Worm (Caenorhabditis elegans) whole organism, L2 larva: Measurements from ENCODE around the gene C23G10.5.

ENCODE experiments used
- C34F6.9 ChIP-seq: fragments of 150-350 bp; optimal IDR thresholded peaks from 2 replicates; lab custom pipeline; 2014; ENCODE audit warnings: missing biosample characterization, missing genetic modification characterization
- F13H6.1 ChIP-seq: sonication (generic microtip); optimal IDR thresholded peaks from 2 replicates; lab custom pipeline; 2016; ENCODE audit warnings: missing genetic modification characterization, missing compliant biosample characterization
- R02D3.7 ChIP-seq: fragments of 150-350 bp; optimal IDR thresholded peaks from 2 replicates; lab custom pipeline; 2014; ENCODE audit warnings: missing biosample characterization, missing genetic modification characterization
- Y55F3AM.14 ChIP-seq: fragments of 200-800 bp; sonication (Bioruptor generic); optimal IDR thresholded peaks from 2 replicates; lab custom pipeline; 2018; ENCODE audit warnings: mild to moderate bottlenecking, missing genetic modification characterization, missing compliant biosample characterization
- ZK546.5 ChIP-seq: sonication (generic microtip); optimal IDR thresholded peaks from 2 replicates; lab custom pipeline; 2017; ENCODE audit warnings: missing biosample characterization, missing genetic modification characterization
- alr-1 ChIP-seq: fragments of 150-350 bp; optimal IDR thresholded peaks from 2 replicates; lab custom pipeline; 2014; ENCODE audit warnings: missing biosample characterization, missing genetic modification characterization
- aly-2 ChIP-seq: fragments of 150-350 bp; optimal IDR thresholded peaks from 2 replicates; lab custom pipeline; 2014; ENCODE audit warnings: missing biosample characterization, missing genetic modification characterization
- ama-1 ChIP-seq: fragments of 150-350 bp; optimal IDR thresholded peaks from 2 replicates; lab custom pipeline; 2018; ENCODE audit warnings: inconsistent platforms
- blmp-1 ChIP-seq: sonication (generic microtip); optimal IDR thresholded peaks from 2 replicates; lab custom pipeline; 2017; ENCODE audit warnings: missing genetic modification characterization, mild to moderate bottlenecking, missing compliant biosample characterization, antibody characterized with exemption, moderate library complexity; ENCODE audit not compliant: insufficient read depth
- ceh-16 ChIP-seq: fragments of 150-350 bp; optimal IDR thresholded peaks from 2 replicates; lab custom pipeline; 2014; ENCODE audit warnings: missing biosample characterization, missing genetic modification characterization
- ceh-82 ChIP-seq: fragments of 150-350 bp; optimal IDR thresholded peaks from 2 replicates; lab custom pipeline; 2014; ENCODE audit warnings: missing biosample characterization, missing genetic modification characterization
- crh-2 ChIP-seq: sonication (generic microtip); optimal IDR thresholded peaks from 2 replicates; lab custom pipeline; 2017; ENCODE audit warnings: missing biosample characterization, missing genetic modification characterization
- dmd-4 ChIP-seq: sonication (generic microtip); optimal IDR thresholded peaks from 2 replicates; lab custom pipeline; 2017; ENCODE audit warnings: missing biosample characterization, missing genetic modification characterization
- egl-27 ChIP-seq: sonication (generic microtip); optimal IDR thresholded peaks from 3 replicates; lab custom pipeline; 2017; ENCODE audit warnings: missing biosample characterization, missing genetic modification reagents, missing genetic modification characterization
- elt-1 ChIP-seq: fragments of 150-350 bp; optimal IDR thresholded peaks from 2 replicates; lab custom pipeline; 2014; ENCODE audit warnings: missing biosample characterization, missing genetic modification characterization
- elt-3 ChIP-seq: sonication (generic microtip); optimal IDR thresholded peaks from 2 replicates; lab custom pipeline; 2017; ENCODE audit warnings: missing biosample characterization, missing genetic modification characterization
- fos-1 ChIP-seq: fragments of 150-350 bp; optimal IDR thresholded peaks from 2 replicates; lab custom pipeline; 2014; ENCODE audit warnings: missing biosample characterization, missing genetic modification characterization
- gmeb-1 ChIP-seq: fragments of 150-350 bp; optimal IDR thresholded peaks from 2 replicates; lab custom pipeline; 2014; ENCODE audit warnings: missing biosample characterization, missing genetic modification characterization
- lin-11 ChIP-seq: fragments of 150-350 bp; sonication (generic microtip); optimal IDR thresholded peaks from 2 replicates; lab custom pipeline; 2014; ENCODE audit warnings: missing biosample characterization, missing genetic modification characterization, inconsistent platforms, mixed read lengths
- lin-13 ChIP-seq: fragments of 150-350 bp; optimal IDR thresholded peaks from 2 replicates; lab custom pipeline; 2014; ENCODE audit warnings: missing biosample characterization, missing genetic modification reagents, missing genetic modification characterization
- lin-39 ChIP-seq: fragments of 150-350 bp; optimal IDR thresholded peaks from 2 replicates; lab custom pipeline; 2014; ENCODE audit warnings: missing biosample characterization, missing genetic modification reagents, missing genetic modification characterization
- lsy-2 ChIP-seq, 2 experiments: fragments of 150-350 bp in 1 of 2; sonication (generic microtip) in 1 of 2; optimal IDR thresholded peaks; 2 replicates each; lab custom pipeline; 2014 to 2017; ENCODE audit warnings: missing biosample characterization in 2 of 2, missing genetic modification characterization in 2 of 2
- mab-5 ChIP-seq: fragments of 150-350 bp; optimal IDR thresholded peaks from 2 replicates; lab custom pipeline; 2014; ENCODE audit warnings: missing biosample characterization, missing genetic modification characterization
- mbf-1 ChIP-seq: sonication (generic microtip); optimal IDR thresholded peaks from 2 replicates; lab custom pipeline; 2017; ENCODE audit warnings: missing biosample characterization, missing genetic modification characterization
- mdl-1 ChIP-seq, 2 experiments: fragments of 150-350 bp in 1 of 2; sonication (generic microtip) in 1 of 2; optimal IDR thresholded peaks; 2 replicates each; lab custom pipeline; 2017; ENCODE audit warnings: missing biosample characterization in 2 of 2, missing genetic modification characterization in 2 of 2
- nhr-10 ChIP-seq: sonication (generic microtip); optimal IDR thresholded peaks from 2 replicates; lab custom pipeline; 2017; ENCODE audit warnings: missing biosample characterization, missing genetic modification characterization
- nhr-11 ChIP-seq: fragments of 150-350 bp; optimal IDR thresholded peaks from 2 replicates; lab custom pipeline; 2014; ENCODE audit warnings: missing biosample characterization, missing genetic modification characterization
- nhr-12 ChIP-seq: fragments of 150-350 bp; optimal IDR thresholded peaks from 2 replicates; lab custom pipeline; 2014; ENCODE audit warnings: missing biosample characterization, missing genetic modification characterization
- nhr-129 ChIP-seq: fragments of 150-350 bp; optimal IDR thresholded peaks from 2 replicates; lab custom pipeline; 2014; ENCODE audit warnings: missing biosample characterization, missing genetic modification characterization
- nhr-21 ChIP-seq: fragments of 150-350 bp; optimal IDR thresholded peaks from 2 replicates; lab custom pipeline; 2014; ENCODE audit warnings: missing biosample characterization, missing genetic modification characterization
- nhr-23 ChIP-seq: fragments of 150-350 bp; optimal IDR thresholded peaks from 2 replicates; lab custom pipeline; 2014; ENCODE audit warnings: missing biosample characterization, missing genetic modification reagents, missing genetic modification characterization
- nhr-237 ChIP-seq: fragments of 150-350 bp; optimal IDR thresholded peaks from 2 replicates; lab custom pipeline; 2014; ENCODE audit warnings: missing biosample characterization, missing genetic modification characterization
- nhr-25 ChIP-seq: fragments of 150-350 bp; sonication (generic microtip); optimal IDR thresholded peaks from 3 replicates; lab custom pipeline; 2014; ENCODE audit warnings: missing biosample characterization, missing genetic modification characterization
- nhr-6 ChIP-seq: fragments of 150-350 bp; optimal IDR thresholded peaks from 2 replicates; lab custom pipeline; 2014; ENCODE audit warnings: missing biosample characterization, missing genetic modification characterization
- nhr-77 ChIP-seq: fragments of 150-350 bp; optimal IDR thresholded peaks from 2 replicates; lab custom pipeline; 2014; ENCODE audit warnings: missing biosample characterization, missing genetic modification characterization
- peb-1 ChIP-seq: fragments of 150-350 bp; optimal IDR thresholded peaks from 2 replicates; lab custom pipeline; 2014; ENCODE audit warnings: missing biosample characterization, missing genetic modification characterization
- sem-4 ChIP-seq: fragments of 150-350 bp; optimal IDR thresholded peaks from 2 replicates; lab custom pipeline; 2014; ENCODE audit warnings: missing biosample characterization, missing genetic modification reagents, missing genetic modification characterization
- skn-1 ChIP-seq: sonication (generic microtip); optimal IDR thresholded peaks from 2 replicates; lab custom pipeline; 2017; ENCODE audit warnings: missing biosample characterization, missing genetic modification characterization
- sma-3 ChIP-seq: sonication (generic microtip); optimal IDR thresholded peaks from 2 replicates; lab custom pipeline; 2016; ENCODE audit warnings: missing genetic modification reagents, missing genetic modification characterization, missing compliant biosample characterization
- sma-9 ChIP-seq, 2 experiments: fragments of 150-350 bp in 1 of 2; sonication (generic microtip) in 1 of 2; optimal IDR thresholded peaks; 2 replicates each; lab custom pipeline; 2014 to 2016; ENCODE audit warnings: missing genetic modification characterization in 2 of 2, mild to moderate bottlenecking in 1 of 2, missing biosample characterization in 1 of 2, missing compliant biosample characterization in 1 of 2, missing genetic modification reagents in 1 of 2, moderate library complexity in 1 of 2
- snpc-4 ChIP-seq: fragments of 150-350 bp; optimal IDR thresholded peaks from 2 replicates; lab custom pipeline; 2014; ENCODE audit warnings: missing biosample characterization, missing genetic modification characterization
- unc-39 ChIP-seq: fragments of 150-350 bp; optimal IDR thresholded peaks from 2 replicates; lab custom pipeline; 2014; ENCODE audit warnings: missing biosample characterization, missing genetic modification characterization
- unc-55 ChIP-seq: fragments of 150-350 bp; sonication (generic microtip); optimal IDR thresholded peaks from 3 replicates; lab custom pipeline; 2014; ENCODE audit warnings: missing biosample characterization, missing genetic modification reagents, missing genetic modification characterization
- unc-62 ChIP-seq: fragments of 150-350 bp; optimal IDR thresholded peaks from 2 replicates; lab custom pipeline; 2014; ENCODE audit warnings: missing biosample characterization, missing genetic modification reagents, missing genetic modification characterization
- zag-1 ChIP-seq: fragments of 150-350 bp; optimal IDR thresholded peaks from 2 replicates; lab custom pipeline; 2014; ENCODE audit warnings: missing biosample characterization, missing genetic modification characterization
- ztf-1 ChIP-seq: fragments of 200-800 bp; sonication (Bioruptor generic); conservative IDR thresholded peaks from 2 replicates; pipeline ENCODE4 v1.3.6; 2022; ENCODE audit warnings: missing genetic modification characterization, missing compliant biosample characterization
- ztf-11 ChIP-seq: sonication (generic microtip); optimal IDR thresholded peaks from 2 replicates; lab custom pipeline; 2017; ENCODE audit warnings: missing biosample characterization, missing genetic modification characterization
- ztf-4 ChIP-seq: fragments of 150-350 bp; optimal IDR thresholded peaks from 2 replicates; lab custom pipeline; 2014; ENCODE audit warnings: missing biosample characterization, missing genetic modification characterization

Gene C23G10.5

DNA sequence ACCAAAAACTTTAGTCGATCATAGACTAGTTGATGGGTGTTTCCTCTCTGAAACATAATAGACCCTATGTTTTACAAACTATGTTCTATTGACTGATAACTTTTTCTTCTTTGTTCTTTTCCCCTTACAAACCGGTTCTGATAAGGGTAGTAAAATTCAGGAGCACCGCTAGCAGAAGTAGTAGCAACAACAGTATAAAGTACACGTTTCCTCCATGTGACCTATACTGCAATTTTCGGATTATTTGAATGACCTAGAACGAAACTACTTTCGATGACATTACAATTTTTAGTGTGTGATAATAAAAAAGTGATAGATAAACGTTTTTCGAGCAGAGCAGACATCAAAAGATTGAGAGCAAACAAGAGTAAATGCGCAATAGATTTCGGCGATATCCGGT, 10.6 kb upstream of the C23G10.5 start:
- TF ChIP-seq blmp-1 (tag; lab: Kevin White, UChicago) (no peak), unc-62 (GFP tag; lab: Kevin White, UChicago) (no peak), F13H6.1 (peak; percentile 57), Y55F3AM.14 (GFP tag; lab: Kevin White, UChicago) (no peak), mbf-1 (tag; lab: Kevin White, UChicago) (no peak), mab-5 (tag; lab: Kevin White, UChicago) (no peak), ztf-4 (tag; lab: Kevin White, UChicago) (no peak), nhr-12 (tag; lab: Kevin White, UChicago) (no peak), nhr-10 (tag; lab: Kevin White, UChicago) (no peak), peb-1 (tag; lab: Kevin White, UChicago) (no peak), nhr-237 (tag; lab: Kevin White, UChicago) (no peak), dmd-4 (tag; lab: Kevin White, UChicago) (no peak), nhr-25 (tag; lab: Kevin White, UChicago) (no peak), nhr-23 (tag; lab: Kevin White, UChicago) (no peak), sem-4 (tag; lab: Kevin White, UChicago) (no peak), lin-39 (tag; lab: Kevin White, UChicago) (no peak), mdl-1 (tag; optimal IDR thresholded peaks at IDR 0.05; lab: Kevin White, UChicago) (peak in 1 of 2 experiments; percentile 28), nhr-21 (no peak), lsy-2 (tag; optimal IDR thresholded peaks at IDR 0.05; lab: Kevin White, UChicago) (no peak), lin-11 (tag; lab: Kevin White, UChicago) (no peak), ama-1 (lab: Kevin White, UChicago) (no peak), R02D3.7 (tag; lab: Kevin White, UChicago) (no peak), elt-1 (tag; lab: Kevin White, UChicago) (no peak), nhr-77 (tag; lab: Kevin White, UChicago) (no peak), unc-39 (tag; lab: Kevin White, UChicago) (no peak), ztf-11 (tag; lab: Kevin White, UChicago) (no peak), elt-3 (tag; lab: Kevin White, UChicago) (no peak), lin-13 (GFP tag; lab: Kevin White, UChicago) (no peak), ZK546.5 (tag; lab: Kevin White, UChicago) (no peak), ceh-82 (tag; lab: Kevin White, UChicago) (no peak), nhr-6 (no peak), gmeb-1 (tag; lab: Kevin White, UChicago) (peak; percentile 36), ztf-1 (GFP tag; lab: Robert Waterston, UW) (no peak), fos-1 (tag; lab: Kevin White, UChicago) (peak; percentile 58), unc-55 (GFP tag; lab: Kevin White, UChicago) (no peak), aly-2 (tag; lab: Kevin White, UChicago) (no peak), sma-9 (GFP tag; optimal IDR thresholded peaks at IDR 0.05; lab: Kevin White, UChicago) (peak; percentile 66), sma-9 (tag; optimal IDR thresholded peaks at IDR 0.05; lab: Kevin White, UChicago) (no peak), ceh-16 (tag; lab: Kevin White, UChicago) (no peak), crh-2 (tag; lab: Kevin White, UChicago) (peak; percentile 68), sma-3 (peak; percentile 11), egl-27 (tag; lab: Kevin White, UChicago) (no peak), nhr-129 (tag; lab: Kevin White, UChicago) (peak; percentile 10), alr-1 (tag; lab: Kevin White, UChicago) (no peak), nhr-11 (tag; lab: Kevin White, UChicago) (no peak), C34F6.9 (tag; lab: Kevin White, UChicago) (no peak), skn-1 (tag; lab: Kevin White, UChicago) (peak; percentile 34), snpc-4 (tag; lab: Kevin White, UChicago) (no peak), zag-1 (tag; lab: Kevin White, UChicago) (no peak)
